Worm (Caenorhabditis elegans) whole organism, L1 larva: Measurements from ENCODE around the gene cnep-1.

Source experiments
- C16A3.4 ChIP-seq: fragments of 150-350 bp; optimal IDR thresholded peaks from 2 replicates; lab custom pipeline; 2014; ENCODE audit warnings: missing biosample characterization, missing genetic modification characterization
- alr-1 ChIP-seq: fragments of 200-800 bp; sonication (Bioruptor generic); optimal IDR thresholded peaks from 2 replicates; lab custom pipeline; 2018; ENCODE audit warnings: borderline replicate concordance, mild to moderate bottlenecking, missing genetic modification characterization, missing compliant biosample characterization
- blmp-1 ChIP-seq: fragments of 150-350 bp; optimal IDR thresholded peaks from 2 replicates; lab custom pipeline; 2014; ENCODE audit warnings: missing biosample characterization, missing genetic modification characterization
- ceh-63 ChIP-seq: fragments of 200-800 bp; sonication (Bioruptor generic); optimal IDR thresholded peaks from 2 replicates; lab custom pipeline; 2018; ENCODE audit warnings: mild to moderate bottlenecking, missing genetic modification characterization, missing compliant biosample characterization
- ceh-8 ChIP-seq: fragments of 200-800 bp; sonication (Bioruptor generic); optimal IDR thresholded peaks from 2 replicates; lab custom pipeline; 2018; ENCODE audit warnings: mild to moderate bottlenecking, missing genetic modification characterization, moderate library complexity, missing compliant biosample characterization
- ceh-82 ChIP-seq, 3 experiments: fragments of 150-350 bp in 1 of 3; sonication (generic microtip) in 2 of 3; optimal IDR thresholded peaks; 2 replicates each; lab custom pipeline; 2014 to 2017; ENCODE audit warnings: missing biosample characterization in 3 of 3, missing genetic modification characterization in 3 of 3
- ceh-90 ChIP-seq: sonication (generic microtip); optimal IDR thresholded peaks from 2 replicates; lab custom pipeline; 2016; ENCODE audit warnings: missing genetic modification characterization, missing compliant biosample characterization
- dpl-1 ChIP-seq, 3 experiments: fragments of 150-350 bp in 2 of 3; sonication (generic microtip) in 1 of 3; optimal IDR thresholded peaks; 2 replicates each; lab custom pipeline; 2014 to 2017; ENCODE audit warnings: missing biosample characterization in 3 of 3, missing genetic modification characterization in 3 of 3, missing genetic modification reagents in 3 of 3
- dsc-1 ChIP-seq: sonication (generic microtip); optimal IDR thresholded peaks from 2 replicates; lab custom pipeline; 2016; ENCODE audit warnings: mild to moderate bottlenecking, missing genetic modification characterization, missing compliant biosample characterization
- efl-1 ChIP-seq, 4 experiments: fragments of 150-350 bp; optimal IDR thresholded peaks in 3 of 4; peaks in 1 of 4; 1 replicate in 1 of 4; 2 replicates in 3 of 4; lab custom pipeline; 2014; ENCODE audit warnings: missing biosample characterization in 2 of 4, missing genetic modification characterization in 2 of 4, missing genetic modification reagents in 2 of 4
- efl-3 ChIP-seq: fragments of 200-800 bp; sonication (Bioruptor generic); optimal IDR thresholded peaks from 2 replicates; lab custom pipeline; 2018; ENCODE audit warnings: mild to moderate bottlenecking, missing genetic modification characterization, missing compliant biosample characterization
- elt-3 ChIP-seq, 6 experiments: fragments of 150-350 bp in 1 of 6; sonication (generic microtip); optimal IDR thresholded peaks; 2 replicates each; lab custom pipeline; 2017 to 2018; ENCODE audit warnings: missing biosample characterization in 6 of 6, missing genetic modification characterization in 6 of 6, inconsistent platforms in 1 of 6
- fkh-8 ChIP-seq: sonication (generic microtip); optimal IDR thresholded peaks from 2 replicates; lab custom pipeline; 2016; ENCODE audit warnings: mild to moderate bottlenecking, missing genetic modification characterization, missing compliant biosample characterization
- fos-1 ChIP-seq: fragments of 150-350 bp; optimal IDR thresholded peaks from 2 replicates; lab custom pipeline; 2014; ENCODE audit warnings: missing biosample characterization, missing genetic modification characterization
- hlh-17 ChIP-seq: fragments of 200-800 bp; sonication (Bioruptor generic); optimal IDR thresholded peaks from 2 replicates; lab custom pipeline; 2018; ENCODE audit warnings: missing genetic modification characterization, mild to moderate bottlenecking, missing compliant biosample characterization, moderate library complexity, borderline replicate concordance
- hlh-4 ChIP-seq: sonication (generic microtip); optimal IDR thresholded peaks from 2 replicates; lab custom pipeline; 2016; ENCODE audit warnings: mild to moderate bottlenecking, missing genetic modification characterization, missing compliant biosample characterization
- mdl-1 ChIP-seq, 2 experiments: fragments of 150-350 bp; optimal IDR thresholded peaks; 2 replicates each; lab custom pipeline; 2014 to 2017; ENCODE audit warnings: missing biosample characterization in 2 of 2, missing genetic modification characterization in 2 of 2, inconsistent platforms in 1 of 2
- mef-2 ChIP-seq: fragments of 150-350 bp; optimal IDR thresholded peaks from 2 replicates; lab custom pipeline; 2014; ENCODE audit warnings: missing biosample characterization, missing genetic modification characterization
- mep-1 ChIP-seq: fragments of 150-350 bp; optimal IDR thresholded peaks from 2 replicates; lab custom pipeline; 2014; ENCODE audit warnings: missing biosample characterization, missing genetic modification characterization
- nhr-11 ChIP-seq: fragments of 150-350 bp; optimal IDR thresholded peaks from 2 replicates; lab custom pipeline; 2014; ENCODE audit warnings: missing biosample characterization, missing genetic modification characterization
- nhr-12 ChIP-seq: sonication (generic microtip); optimal IDR thresholded peaks from 2 replicates; lab custom pipeline; 2017; ENCODE audit warnings: missing biosample characterization, missing genetic modification characterization
- nhr-19 ChIP-seq: fragments of 200-800 bp; sonication (Bioruptor generic); conservative IDR thresholded peaks from 2 replicates; pipeline ENCODE4 v1.3.6; 2022; ENCODE audit warnings: missing genetic modification characterization, missing compliant biosample characterization
- nhr-20 ChIP-seq: sonication (generic microtip); optimal IDR thresholded peaks from 2 replicates; lab custom pipeline; 2016; ENCODE audit warnings: mild to moderate bottlenecking, missing genetic modification characterization, missing compliant biosample characterization
- nhr-237 ChIP-seq: fragments of 150-350 bp; optimal IDR thresholded peaks from 2 replicates; lab custom pipeline; 2014; ENCODE audit warnings: missing biosample characterization, missing genetic modification characterization
- nhr-28 ChIP-seq: fragments of 150-350 bp; optimal IDR thresholded peaks from 2 replicates; lab custom pipeline; 2014; ENCODE audit warnings: missing biosample characterization, missing genetic modification characterization
- nhr-47 ChIP-seq: sonication (generic microtip); optimal IDR thresholded peaks from 2 replicates; lab custom pipeline; 2016; ENCODE audit warnings: mild to moderate bottlenecking, missing genetic modification characterization, moderate library complexity, missing compliant biosample characterization
- nhr-71 ChIP-seq: sonication (generic microtip); optimal IDR thresholded peaks from 2 replicates; lab custom pipeline; 2016; ENCODE audit warnings: mild to moderate bottlenecking, missing genetic modification characterization, moderate library complexity, missing compliant biosample characterization
- nhr-77 ChIP-seq: fragments of 150-350 bp; optimal IDR thresholded peaks from 2 replicates; lab custom pipeline; 2014; ENCODE audit warnings: missing biosample characterization, missing genetic modification characterization
- nhr-85 ChIP-seq: sonication (generic microtip); peaks from one replicate; lab custom pipeline; 2016; ENCODE audit warnings: missing genetic modification characterization, inconsistent platforms, missing compliant biosample characterization
- rnt-1 ChIP-seq: sonication (generic microtip); optimal IDR thresholded peaks from 2 replicates; lab custom pipeline; 2016; ENCODE audit warnings: mild to moderate bottlenecking, missing genetic modification characterization, moderate library complexity, missing compliant biosample characterization
- snpc-4 ChIP-seq: fragments of 150-350 bp; optimal IDR thresholded peaks from 2 replicates; lab custom pipeline; 2014; ENCODE audit warnings: missing biosample characterization, missing genetic modification characterization
- sptf-1 ChIP-seq: fragments of 150-350 bp; optimal IDR thresholded peaks from 2 replicates; lab custom pipeline; 2014; ENCODE audit warnings: missing biosample characterization, missing genetic modification characterization
- sup-37 ChIP-seq: fragments of 200-800 bp; sonication (Bioruptor generic); optimal IDR thresholded peaks from 2 replicates; lab custom pipeline; 2018; ENCODE audit warnings: mild to moderate bottlenecking, missing genetic modification characterization, missing compliant biosample characterization
- unc-130 ChIP-seq: fragments of 150-350 bp; optimal IDR thresholded peaks from 2 replicates; lab custom pipeline; 2017; ENCODE audit warnings: missing biosample characterization, missing genetic modification characterization, inconsistent platforms
- unc-30 ChIP-seq: sonication (generic microtip); optimal IDR thresholded peaks from 2 replicates; lab custom pipeline; 2017; ENCODE audit warnings: missing biosample characterization, missing genetic modification characterization
- unc-62 ChIP-seq: fragments of 150-350 bp; optimal IDR thresholded peaks from 2 replicates; lab custom pipeline; 2014; ENCODE audit warnings: missing biosample characterization, missing genetic modification reagents, missing genetic modification characterization
- xbp-1 ChIP-seq: sonication (generic microtip); optimal IDR thresholded peaks from 2 replicates; lab custom pipeline; 2016; ENCODE audit warnings: missing genetic modification characterization, missing compliant biosample characterization

The cnep-1 gene

ce11 chrII:7338995-7339394 lies 28.8 kb downstream of the cnep-1 start, which contains the start of gene nhr-21 (continued):
- TF ChIP-seq blmp-1 (peak; percentile 89), nhr-12 (tag; lab: Kevin White, UChicago) (no peak), mef-2 (tag; lab: Kevin White, UChicago) (no peak), alr-1 (no peak), unc-62 (no peak), ceh-82 (tag; optimal IDR thresholded peaks at IDR 0.05; lab: Kevin White, UChicago) (no peak), sptf-1 (no peak), snpc-4 (tag; lab: Kevin White, UChicago) (no peak), nhr-77 (tag; lab: Kevin White, UChicago) (no peak), nhr-11 (tag; lab: Kevin White, UChicago) (no peak), ceh-8 (GFP tag; lab: Kevin White, UChicago) (no peak), nhr-20 (peak; percentile 89), nhr-28 (tag; lab: Kevin White, UChicago) (no peak), nhr-47 (tag; lab: Kevin White, UChicago) (peak; percentile 46), nhr-85 (peak; percentile 98)

- TF ChIP-seq xbp-1 (tag; lab: Kevin White, UChicago) (no peak), ceh-82 (tag; optimal IDR thresholded peaks at IDR 0.05; lab: Kevin White, UChicago) (no peak), mdl-1 (tag; optimal IDR thresholded peaks at IDR 0.05; lab: Kevin White, UChicago) (no peak), fos-1 (tag; lab: Kevin White, UChicago) (no peak), ceh-8 (GFP tag; lab: Kevin White, UChicago) (no peak), nhr-85 (no peak), alr-1 (no peak), fkh-8 (tag; lab: Kevin White, UChicago) (no peak), hlh-17 (GFP tag; lab: Kevin White, UChicago) (no peak), ceh-63 (GFP tag; lab: Kevin White, UChicago) (no peak), unc-130 (no peak), ceh-90 (tag; lab: Kevin White, UChicago) (no peak), C16A3.4 (tag; lab: Kevin White, UChicago) (no peak), blmp-1 (no peak), efl-3 (GFP tag; lab: Kevin White, UChicago) (no peak), sup-37 (GFP tag; lab: Kevin White, UChicago) (no peak), nhr-77 (tag; lab: Kevin White, UChicago) (no peak), dpl-1 (GFP tag; optimal IDR thresholded peaks at IDR 0.05; lab: Kevin White, UChicago) (no peak), nhr-47 (tag; lab: Kevin White, UChicago) (no peak), nhr-71 (tag; lab: Kevin White, UChicago) (no peak)
Observed at ce11 chrII:7340703-7341102, 30.6 kb downstream of the cnep-1 start.

ce11 chrII:7341572-7342303 lies 31.6 kb downstream of the cnep-1 start:
- TF ChIP-seq nhr-237 (tag; lab: Kevin White, UChicago) (no peak), nhr-77 (tag; lab: Kevin White, UChicago) (no peak), hlh-4 (no peak), nhr-47 (tag; lab: Kevin White, UChicago) (peak; percentile 19), fkh-8 (tag; lab: Kevin White, UChicago) (peak; percentile 57), mdl-1 (tag; optimal IDR thresholded peaks at IDR 0.05; lab: Kevin White, UChicago) (peak in 1 of 2 experiments; percentile 16), mep-1 (no peak), unc-30 (tag; lab: Kevin White, UChicago) (no peak), nhr-19 (peak; percentile 19; the same call in 1 of the 2 replicates), dsc-1 (peak; percentile 24), sup-37 (GFP tag; lab: Kevin White, UChicago) (no peak), nhr-85 (peak; percentile 90), efl-1 (optimal IDR thresholded peaks at IDR 0.05; lab: Kevin White, UChicago) (no peak), efl-1 (GFP tag; optimal IDR thresholded peaks at IDR 0.05 in 1 of 2; lab: Kevin White, UChicago) (peak in 1 of 2 experiments; percentile 87), blmp-1 (peak; percentile 60), nhr-20 (peak; percentile 41), rnt-1 (tag; lab: Kevin White, UChicago) (no peak), elt-3 (tag; optimal IDR thresholded peaks at IDR 0.05; lab: Kevin White, UChicago) (peak in 1 of 6 experiments; percentile 55), nhr-71 (tag; lab: Kevin White, UChicago) (peak; percentile 19), hlh-17 (GFP tag; lab: Kevin White, UChicago) (no peak)
